Fruit fly (Drosophila melanogaster): Measurements from ENCODE around the gene CG34161.

The CG34161 gene

DNA sequence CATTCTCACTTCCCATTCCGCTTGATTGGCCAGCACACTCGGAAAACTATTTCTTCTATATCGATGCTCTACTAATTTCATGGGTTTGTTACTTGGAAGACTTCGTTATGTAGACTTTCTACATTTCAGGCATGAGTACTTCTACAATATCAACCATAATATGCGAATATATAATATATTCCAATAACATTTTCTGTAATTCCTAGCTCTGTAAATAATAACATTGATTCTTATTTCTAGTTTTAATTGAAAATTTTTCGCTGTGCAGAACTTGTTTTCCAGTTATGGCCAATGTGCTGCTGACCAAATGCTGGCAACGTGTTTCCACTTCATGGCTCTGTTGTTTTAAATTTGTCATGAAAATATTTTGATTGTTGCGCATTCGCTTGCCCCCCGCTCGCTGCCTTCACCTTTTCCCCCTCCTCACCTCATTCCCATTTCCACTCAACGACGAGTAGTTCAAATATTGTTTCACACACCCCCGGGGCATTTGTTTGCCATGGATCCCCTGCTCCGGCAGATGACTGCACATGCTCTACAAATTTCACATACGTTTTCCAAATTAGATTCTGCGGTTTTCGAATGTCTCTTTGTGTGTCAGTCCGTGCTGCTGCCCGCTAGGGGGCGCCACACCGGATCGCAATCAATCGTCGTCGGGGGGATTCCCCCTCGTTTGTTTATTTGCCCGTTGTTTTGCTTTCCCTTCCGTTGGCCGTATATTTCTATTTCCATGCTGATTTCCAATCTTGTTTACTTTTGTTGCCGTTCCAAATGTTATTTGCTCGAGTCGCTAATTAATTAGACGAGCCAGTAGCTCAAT, 33.4 kb upstream of the CG34161 start (continued):
- TF ChIP-seq tll (GFP tag; optimal IDR thresholded peaks at IDR 0.05): no peak
- TF ChIP-seq chinmo (GFP tag; IDR thresholded peaks at IDR 0.05; ENCODE audit: partially characterized antibody): 0 out of 4 replicates have a peak, but pooled peaks have one; percentile 30
- TF ChIP-seq NfI (GFP tag; optimal IDR thresholded peaks at IDR 0.05): no peak
- TF ChIP-seq CG10321 (GFP tag; IDR thresholded peaks at IDR 0.05): no peak
- TF ChIP-seq CG15073 (GFP tag; optimal IDR thresholded peaks at IDR 0.05): no peak
- TF ChIP-seq Fer1 (GFP tag; optimal IDR thresholded peaks at IDR 0.05): no peak
- no peak for TF ChIP-seq Fer2 (tag; optimal IDR thresholded peaks at IDR 0.05)
- TF ChIP-seq Dp (GFP tag; optimal IDR thresholded peaks at IDR 0.05): no peak
- no peak for TF ChIP-seq CG7271 (tag; optimal IDR thresholded peaks at IDR 0.05)
- no peak for TF ChIP-seq CG12769 (tag; optimal IDR thresholded peaks at IDR 0.05)
- peak; percentile 22 for TF ChIP-seq odd (GFP tag; optimal IDR thresholded peaks at IDR 0.05)
- no peak for TF ChIP-seq CG34422 (GFP tag; IDR thresholded peaks at IDR 0.05)
- no peak for TF ChIP-seq CG9797 (GFP tag; optimal IDR thresholded peaks at IDR 0.05)
- no peak for TF ChIP-seq CG11695 (GFP tag; IDR thresholded peaks at IDR 0.05)
- no peak for TF ChIP-seq CG13287 (GFP tag; IDR thresholded peaks at IDR 0.05; ENCODE audit: partially characterized antibody)
- TF ChIP-seq Opbp (GFP tag; IDR thresholded peaks at IDR 0.05; ENCODE audit: partially characterized antibody): 0 out of 3 replicates have a peak, but pooled peaks have one; percentile 26
- TF ChIP-seq Lim3 (GFP tag; IDR thresholded peaks at IDR 0.05): no peak
- TF ChIP-seq btn (GFP tag; optimal IDR thresholded peaks at IDR 0.05): peak; percentile 9
- no peak for TF ChIP-seq CG17568 (GFP tag; optimal IDR thresholded peaks at IDR 0.05)
- TF ChIP-seq CG30020 (tag; optimal IDR thresholded peaks at IDR 0.05): no peak
- 0 out of 2 replicates have a peak, but pooled peaks have one; percentile 29 for TF ChIP-seq HLH3B (GFP tag; IDR thresholded peaks at IDR 0.05)
- TF ChIP-seq CG6765 (GFP tag; optimal IDR thresholded peaks at IDR 0.05): no peak
- peak in 1 of 2 experiments; percentile 42 for TF ChIP-seq Pdp1 (GFP tag; optimal IDR thresholded peaks at IDR 0.05)
- TF ChIP-seq CG9876 (GFP tag; optimal IDR thresholded peaks at IDR 0.05): no peak
- peak; percentile 56 for TF ChIP-seq ttk (GFP tag; IDR thresholded peaks at IDR 0.05)
- peak; percentile 44 for TF ChIP-seq sd (tag; optimal IDR thresholded peaks at IDR 0.05)
- TF ChIP-seq bbx (GFP tag; IDR thresholded peaks at IDR 0.05; ENCODE audit: partially characterized antibody): no peak
- peak; percentile 70 for TF ChIP-seq sens (GFP tag)
- TF ChIP-seq NC2α (GFP tag; optimal IDR thresholded peaks at IDR 0.05): no peak
- no peak for TF ChIP-seq CG8290 (GFP tag; optimal IDR thresholded peaks at IDR 0.05)
- no peak for TF ChIP-seq CG8290 (tag; optimal IDR thresholded peaks at IDR 0.05)
- peak; percentile 3 for TF ChIP-seq dmrt99B (tag; optimal IDR thresholded peaks at IDR 0.05)
- no peak for TF ChIP-seq Xbp1 (GFP tag; optimal IDR thresholded peaks at IDR 0.05)
- no peak for TF ChIP-seq CG16815 (GFP tag; optimal IDR thresholded peaks at IDR 0.05)
- peak; percentile 19 for TF ChIP-seq CG12071 (GFP tag; optimal IDR thresholded peaks at IDR 0.05)
- TF ChIP-seq CG14014 (GFP tag; IDR thresholded peaks at IDR 0.05): no peak
- TF ChIP-seq Mes4 (GFP tag; optimal IDR thresholded peaks at IDR 0.05): peak; percentile 18
- no peak for TF ChIP-seq danr (GFP tag; IDR thresholded peaks at IDR 0.05)
- no peak for TF ChIP-seq Neu2 (GFP tag; optimal IDR thresholded peaks at IDR 0.05; ENCODE audit: borderline replicate concordance)
- TF ChIP-seq PHDP (tag; optimal IDR thresholded peaks at IDR 0.05): no peak
- no peak for TF ChIP-seq CG1832 (GFP tag; optimal IDR thresholded peaks at IDR 0.05)
- no peak for TF ChIP-seq Ada2b (GFP tag; IDR thresholded peaks at IDR 0.05)
- no peak for TF ChIP-seq sisA (GFP tag; IDR thresholded peaks at IDR 0.05)
- no peak for TF ChIP-seq sima (GFP tag; optimal IDR thresholded peaks at IDR 0.05)
- no peak for TF ChIP-seq CG3838 (GFP tag; optimal IDR thresholded peaks at IDR 0.05)
- no peak for TF ChIP-seq CG1024 (GFP tag; IDR thresholded peaks at IDR 0.05)
- no peak for TF ChIP-seq exex (tag; optimal IDR thresholded peaks at IDR 0.05)
- TF ChIP-seq twi (tag; optimal IDR thresholded peaks at IDR 0.05): peak; percentile 41
- no peak for TF ChIP-seq CG13624 (GFP tag; optimal IDR thresholded peaks at IDR 0.05)

All from whole organism, embryonic.